Worm (Caenorhabditis elegans) whole organism, L4 larva: ENCODE data around the gene djr-1.2.
A peak's percentile ranks its signal among the peaks of the same experiment; 100 is the strongest.

Experiments used
- D1046.2 ChIP-seq: fragments of 200-800 bp; sonication (Bioruptor generic); IDR thresholded peaks from 2 replicates; pipeline ENCODE4 v1.3.6; 2022; ENCODE audit warnings: missing genetic modification characterization, missing compliant biosample characterization
- F44E2.7 ChIP-seq: fragments of 200-800 bp; sonication (Bioruptor generic); IDR thresholded peaks from 2 replicates; pipeline ENCODE4 v2.1.2; 2022; ENCODE audit warnings: missing genetic modification characterization, missing compliant biosample characterization
- Y48G9A.11 ChIP-seq: fragments of 200-800 bp; sonication (Bioruptor generic); IDR thresholded peaks from 2 replicates; pipeline ENCODE4 v1.3.6; 2022; ENCODE audit warnings: missing genetic modification reagents, missing genetic modification characterization, missing compliant biosample characterization
- Y5F2A.4 ChIP-seq: fragments of 200-800 bp; sonication (Bioruptor generic); optimal IDR thresholded peaks from 2 replicates; lab custom pipeline; 2018; ENCODE audit warnings: mild to moderate bottlenecking, missing genetic modification characterization, missing compliant biosample characterization
- Y75B8A.6 ChIP-seq: fragments of 200-800 bp; sonication (Bioruptor generic); IDR thresholded peaks from 2 replicates; pipeline ENCODE4 v1.3.6; 2022; ENCODE audit warnings: missing genetic modification reagents, missing genetic modification characterization, missing compliant biosample characterization
- aly-2 ChIP-seq: sonication (generic microtip); optimal IDR thresholded peaks from 2 replicates; lab custom pipeline; 2018; ENCODE audit warnings: missing biosample characterization, missing genetic modification characterization
- attf-4 ChIP-seq: sonication (generic microtip); optimal IDR thresholded peaks from 3 replicates; lab custom pipeline; 2017; ENCODE audit warnings: missing biosample characterization, missing genetic modification characterization
- ceh-20 ChIP-seq: fragments of 200-800 bp; sonication (Bioruptor generic); IDR thresholded peaks from 2 replicates; pipeline ENCODE4 v1.3.6; 2022; ENCODE audit warnings: missing genetic modification reagents, missing genetic modification characterization, missing compliant biosample characterization
- ceh-28 ChIP-seq: fragments of 150-350 bp; optimal IDR thresholded peaks from 2 replicates; lab custom pipeline; 2014; ENCODE audit warnings: missing biosample characterization, missing genetic modification reagents, missing genetic modification characterization
- ceh-62 ChIP-seq: sonication (generic microtip); optimal IDR thresholded peaks from 2 replicates; lab custom pipeline; 2017; ENCODE audit warnings: missing biosample characterization, missing genetic modification characterization
- ceh-82 ChIP-seq: sonication (generic microtip); optimal IDR thresholded peaks from 2 replicates; lab custom pipeline; 2017; ENCODE audit warnings: missing biosample characterization, missing genetic modification characterization
- cey-2 ChIP-seq: sonication (generic microtip); optimal IDR thresholded peaks from 3 replicates; lab custom pipeline; 2017; ENCODE audit warnings: missing genetic modification characterization, mild to moderate bottlenecking, missing compliant biosample characterization, antibody characterized with exemption, borderline replicate concordance; ENCODE audit not compliant: insufficient read depth
- ctbp-1 ChIP-seq: fragments of 200-800 bp; sonication (Bioruptor generic); IDR thresholded peaks from 2 replicates; pipeline ENCODE4 v1.3.6; 2022; ENCODE audit warnings: missing genetic modification reagents, missing genetic modification characterization, missing compliant biosample characterization
- dmd-9 ChIP-seq: fragments of 200-800 bp; sonication (Bioruptor generic); IDR thresholded peaks from 2 replicates; pipeline ENCODE4 v1.3.6; 2022; ENCODE audit warnings: missing genetic modification reagents, missing genetic modification characterization, missing compliant biosample characterization
- dve-1 ChIP-seq: sonication (generic microtip); optimal IDR thresholded peaks from 2 replicates; lab custom pipeline; 2017; ENCODE audit warnings: antibody characterized with exemption, mild to moderate bottlenecking, missing genetic modification characterization, missing compliant biosample characterization; ENCODE audit not compliant: insufficient read depth
- lin-29 ChIP-seq: fragments of 200-800 bp; sonication (Bioruptor generic); IDR thresholded peaks from 2 replicates; pipeline ENCODE4 v1.3.6; 2022; ENCODE audit warnings: missing genetic modification reagents, missing genetic modification characterization, missing compliant biosample characterization
- lir-3 ChIP-seq: sonication (generic microtip); optimal IDR thresholded peaks from 2 replicates; lab custom pipeline; 2016; ENCODE audit warnings: mild to moderate bottlenecking, missing genetic modification characterization, missing compliant biosample characterization
- madf-9 ChIP-seq: fragments of 200-800 bp; sonication (Bioruptor generic); conservative IDR thresholded peaks from 2 replicates; pipeline ENCODE4 v1.3.6; 2022; ENCODE audit warnings: missing genetic modification reagents, missing genetic modification characterization, missing compliant biosample characterization
- mdt-29 ChIP-seq: fragments of 200-800 bp; sonication (Bioruptor generic); IDR thresholded peaks from 2 replicates; pipeline ENCODE4 v1.3.6; 2022; ENCODE audit warnings: missing genetic modification reagents, missing genetic modification characterization, missing compliant biosample characterization
- mep-1 ChIP-seq: fragments of 150-350 bp; sonication (generic microtip); optimal IDR thresholded peaks from 3 replicates; lab custom pipeline; 2014; ENCODE audit warnings: missing biosample characterization, missing genetic modification characterization
- mxl-2 ChIP-seq: fragments of 200-800 bp; sonication (Bioruptor generic); conservative IDR thresholded peaks from 2 replicates; pipeline ENCODE4 v1.3.6; 2022; ENCODE audit warnings: missing genetic modification reagents, missing genetic modification characterization, missing compliant biosample characterization
- nhr-10 ChIP-seq: fragments of 150-350 bp; optimal IDR thresholded peaks from 2 replicates; lab custom pipeline; 2014; ENCODE audit warnings: missing biosample characterization, missing genetic modification characterization
- nhr-102 ChIP-seq: sonication (generic microtip); optimal IDR thresholded peaks from 2 replicates; lab custom pipeline; 2016; ENCODE audit warnings: mild to moderate bottlenecking, missing genetic modification characterization, moderate library complexity, missing compliant biosample characterization
- nhr-111 ChIP-seq: fragments of 200-800 bp; sonication (Bioruptor generic); optimal IDR thresholded peaks from 2 replicates; lab custom pipeline; 2018; ENCODE audit warnings: mild to moderate bottlenecking, missing genetic modification characterization, missing compliant biosample characterization
- nhr-237 ChIP-seq: sonication (generic microtip); optimal IDR thresholded peaks from 2 replicates; lab custom pipeline; 2017; ENCODE audit warnings: missing biosample characterization, missing genetic modification characterization
- nhr-28 ChIP-seq: fragments of 150-350 bp; optimal IDR thresholded peaks from 2 replicates; lab custom pipeline; 2014; ENCODE audit warnings: missing biosample characterization, missing genetic modification characterization
- nhr-42 ChIP-seq: fragments of 200-800 bp; sonication (Bioruptor generic); IDR thresholded peaks from 2 replicates; pipeline ENCODE4 v1.3.6; 2022; ENCODE audit warnings: missing genetic modification characterization, missing compliant biosample characterization
- nhr-76 ChIP-seq: fragments of 150-350 bp; optimal IDR thresholded peaks from 2 replicates; lab custom pipeline; 2014; ENCODE audit warnings: missing biosample characterization, missing genetic modification characterization
- snpc-4 ChIP-seq: fragments of 150-350 bp; optimal IDR thresholded peaks from 2 replicates; lab custom pipeline; 2014; ENCODE audit warnings: missing biosample characterization, missing genetic modification characterization
- unc-62 ChIP-seq, 3 experiments: fragments of 150-350 bp in 1 of 3; sonication (generic microtip); optimal IDR thresholded peaks in 2 of 3; peaks in 1 of 3; 1 replicate in 1 of 3; 2 replicates in 2 of 3; lab custom pipeline; 2014 to 2017; ENCODE audit warnings: missing biosample characterization in 3 of 3, missing genetic modification characterization in 3 of 3, missing genetic modification reagents in 3 of 3, missing genotype in 1 of 3
- vab-7 ChIP-seq: fragments of 200-800 bp; sonication (Bioruptor generic); IDR thresholded peaks from 2 replicates; pipeline ENCODE4 v1.3.6; 2022; ENCODE audit warnings: missing genetic modification reagents, missing genetic modification characterization, missing compliant biosample characterization
- zfp-2 ChIP-seq: sonication (generic microtip); optimal IDR thresholded peaks from 2 replicates; lab custom pipeline; 2016; ENCODE audit warnings: mild to moderate bottlenecking, missing genetic modification characterization, missing compliant biosample characterization

The djr-1.2 gene

DNA sequence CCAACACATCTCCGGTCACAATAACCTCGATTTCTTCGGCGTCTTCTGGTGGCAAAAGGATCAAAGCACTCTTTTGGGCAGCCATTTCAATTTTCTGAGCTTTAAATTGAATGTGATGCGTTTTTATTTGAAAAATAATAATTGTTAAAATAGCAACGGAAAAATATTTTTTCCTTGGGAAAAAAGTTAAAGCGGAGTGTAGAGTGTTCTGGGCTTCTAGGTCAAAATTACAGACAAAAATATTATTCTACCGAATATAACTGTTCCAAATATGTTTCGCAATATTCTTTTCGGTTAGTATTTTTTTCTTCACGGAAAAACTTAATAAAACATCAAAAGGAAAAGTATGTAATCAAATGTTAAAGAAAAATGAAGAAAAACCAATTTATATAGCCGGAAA, at the start of gene djr-1.2:
Gene djr-1.2, minus strand, starts transcription at position 101 of the 400 bp plus-strand sequence.
- TF ChIP-seq nhr-10 = no peak
- TF ChIP-seq ctbp-1 (GFP tag; lab: Robert Waterston, UW) = no peak
- TF ChIP-seq lin-29 = no peak

ce11 chrV:4104298-4104697, 49.4 kb upstream of the djr-1.2 start, which contains the start of gene srj-39:
srj-39 (plus strand) TSS chrV:4104598.
- no peak for TF ChIP-seq dmd-9 (GFP tag; lab: Robert Waterston, UW)
- no peak for TF ChIP-seq nhr-111 (GFP tag; lab: Kevin White, UChicago)
- TF ChIP-seq ceh-28 (tag; lab: Kevin White, UChicago) = no peak
- no peak for TF ChIP-seq nhr-42
- no peak for TF ChIP-seq ceh-82 (tag; lab: Kevin White, UChicago)
- no peak for TF ChIP-seq mdt-29 (GFP tag; lab: Robert Waterston, UW)
- no peak for TF ChIP-seq cey-2
- TF ChIP-seq nhr-102 (tag; lab: Kevin White, UChicago) = no peak
- TF ChIP-seq ceh-62 = no peak
- no peak for TF ChIP-seq zfp-2 (tag; lab: Kevin White, UChicago)
- no peak for TF ChIP-seq nhr-28
- TF ChIP-seq aly-2 (tag; lab: Kevin White, UChicago) = no peak
- no peak for TF ChIP-seq nhr-10
- TF ChIP-seq Y5F2A.4 (GFP tag; lab: Kevin White, UChicago) = no peak
- no peak for TF ChIP-seq attf-4
- TF ChIP-seq mep-1 (tag; lab: Kevin White, UChicago) = no peak
- no peak for TF ChIP-seq nhr-76 (tag; lab: Kevin White, UChicago)

- no peak for TF ChIP-seq Y48G9A.11 (GFP tag; lab: Robert Waterston, UW)
- TF ChIP-seq lir-3 = no peak
- TF ChIP-seq madf-9 (GFP tag; lab: Robert Waterston, UW) = no peak
- TF ChIP-seq D1046.2 (GFP tag; lab: Robert Waterston, UW) = no peak
- TF ChIP-seq Y75B8A.6 (GFP tag; lab: Robert Waterston, UW) = no peak
- no peak for TF ChIP-seq F44E2.7 (GFP tag; lab: Robert Waterston, UW)
- TF ChIP-seq, all 104 proteins: peak for 0
These were observed 46.6 kb upstream of the djr-1.2 start, which contains the start of gene srj-40 for ce11 chrV:4101567-4101966. srj-40 (plus strand) TSS chrV:4101867.

DNA sequence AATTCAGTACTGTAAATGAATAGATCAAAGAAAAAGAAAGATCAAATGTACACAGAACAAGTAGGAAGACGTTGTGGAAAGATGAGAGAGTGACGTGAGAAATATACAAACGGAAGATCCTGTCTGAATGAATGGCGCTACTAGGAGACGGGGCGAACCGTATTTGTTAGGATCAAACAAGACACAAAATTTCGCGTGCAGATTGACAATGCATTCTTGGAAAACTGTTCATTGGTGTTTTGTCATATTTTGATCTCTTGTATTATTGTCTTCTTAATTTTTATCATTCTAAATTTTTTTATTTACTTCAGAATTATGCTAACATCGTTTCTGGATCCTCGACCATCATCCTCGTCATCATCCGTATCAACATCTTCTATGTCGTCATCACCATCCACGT, 39.8 kb upstream of the djr-1.2 start, which contains the start of gene nhr-181:
Gene nhr-181, plus strand, starts transcription at position 301 of the 400 bp plus-strand sequence.
- TF ChIP-seq nhr-237 = no peak
- TF ChIP-seq unc-62 (GFP tag; optimal IDR thresholded peaks at IDR 0.05 in 1 of 2; lab: Kevin White, UChicago) = peak in 1 of 2 experiments; percentile 27
- no peak for TF ChIP-seq unc-62 (tag; optimal IDR thresholded peaks at IDR 0.05; lab: Kevin White, UChicago)

DNA sequence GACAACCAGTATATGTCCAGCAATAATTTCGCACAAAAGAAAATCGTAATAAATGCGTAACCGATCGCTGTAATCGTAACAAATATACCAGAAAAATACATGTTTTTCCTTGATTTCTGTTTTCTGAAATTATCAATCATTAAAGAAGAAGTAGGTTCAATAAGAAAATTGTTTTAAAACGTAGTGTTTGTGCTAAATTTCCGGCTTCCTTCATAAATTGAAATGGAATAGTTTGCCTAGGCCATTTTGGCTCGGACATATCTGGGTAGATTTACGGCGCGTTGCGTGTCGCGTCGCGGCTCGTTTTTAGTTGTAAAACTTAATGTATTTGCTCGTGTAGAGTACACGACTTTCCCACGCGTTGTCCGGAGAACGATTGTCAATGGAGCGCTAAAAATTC, 28.0 kb upstream of the djr-1.2 start, which contains the start of gene F38H12.5:
Gene F38H12.5, minus strand, starts transcription at position 101 of the 400 bp plus-strand sequence.
- TF ChIP-seq unc-62 (GFP tag; optimal IDR thresholded peaks at IDR 0.05 in 1 of 2; lab: Kevin White, UChicago) (peak in 1 of 2 experiments; percentile 8), unc-62 (tag; optimal IDR thresholded peaks at IDR 0.05; lab: Kevin White, UChicago) (no peak), ceh-62 (no peak), ceh-20 (GFP tag; lab: Robert Waterston, UW) (no peak), snpc-4 (tag; lab: Kevin White, UChicago) (no peak)

ce11 chrV:4081283-4081682, 26.4 kb upstream of the djr-1.2 start, which contains the start of gene srh-211:
srh-211 (minus strand) TSS chrV:4081383.
- TF ChIP-seq mxl-2 (GFP tag; lab: Robert Waterston, UW) (no peak), dve-1 (no peak), mdt-29 (GFP tag; lab: Robert Waterston, UW) (no peak), unc-62 (GFP tag; optimal IDR thresholded peaks at IDR 0.05 in 1 of 2; lab: Kevin White, UChicago) (no peak), unc-62 (tag; optimal IDR thresholded peaks at IDR 0.05; lab: Kevin White, UChicago) (no peak), vab-7 (GFP tag; lab: Robert Waterston, UW) (no peak)
